Fruit fly (Drosophila melanogaster): ENCODE measurements around the gene lft.

lft gene

dm6 chr2L:10375464-10376236 lies 11.4 kb downstream of the lft start, which contains the start of the genes CG33303 and dpr19 (continued):
- TF ChIP-seq kni (GFP tag; optimal IDR thresholded peaks at IDR 0.05) (no peak), CG8478 (optimal IDR thresholded peaks at IDR 0.05) (no peak), ken (GFP tag; IDR thresholded peaks at IDR 0.05) (no peak; the same call in 2 of the 3 replicates), tna (GFP tag; IDR thresholded peaks at IDR 0.05; ENCODE audit: partially characterized antibody) (no peak), CG3847 (GFP tag; IDR thresholded peaks at IDR 0.05) (peak; percentile 41; the same call in 1 of the 2 replicates), CTCF (GFP tag; optimal IDR thresholded peaks at IDR 0.05) (peak; percentile 15), CG5245 (GFP tag; optimal IDR thresholded peaks at IDR 0.05) (no peak), CG6689 (GFP tag; IDR thresholded peaks at IDR 0.05) (peak; percentile 68), hkb (optimal IDR thresholded peaks at IDR 0.05) (no peak), hkb (GFP tag; IDR thresholded peaks at IDR 0.05) (peak; percentile 78), z (GFP tag; IDR thresholded peaks at IDR 0.05) (no peak), CG12299 (tag; optimal IDR thresholded peaks at IDR 0.05) (peak; percentile 81), zfh1 (GFP tag; IDR thresholded peaks at IDR 0.05) (0 out of 3 replicates have a peak, but pooled peaks have one; percentile 31), slou (GFP tag; optimal IDR thresholded peaks at IDR 0.05) (peak; percentile 20), trem (tag; optimal IDR thresholded peaks at IDR 0.05) (peak; percentile 89), Doc3 (GFP tag; IDR thresholded peaks at IDR 0.05; ENCODE audit: partially characterized antibody) (no peak), CG15269 (tag; optimal IDR thresholded peaks at IDR 0.05) (peak; percentile 87), sob (GFP tag; IDR thresholded peaks at IDR 0.05) (peak; percentile 29; the same call in 1 of the 2 replicates), ewg (GFP tag; optimal IDR thresholded peaks at IDR 0.05) (peak; percentile 31), Xbp1 (GFP tag; optimal IDR thresholded peaks at IDR 0.05) (peak; percentile 76), CG11696 (GFP tag; IDR thresholded peaks at IDR 0.05) (peak; percentile 63; the same call in 1 of the 2 replicates), CG18764 (GFP tag; optimal IDR thresholded peaks at IDR 0.05) (peak; percentile 51), Hmr (GFP tag; optimal IDR thresholded peaks at IDR 0.05) (peak; percentile 85), Dek (tag; optimal IDR thresholded peaks at IDR 0.05) (peak; percentile 83), her (GFP tag; optimal IDR thresholded peaks at IDR 0.05) (no peak), CG9727 (GFP tag; optimal IDR thresholded peaks at IDR 0.05) (peak; percentile 83), danr (GFP tag; IDR thresholded peaks at IDR 0.05) (no peak), sc (optimal IDR thresholded peaks at IDR 0.05) (no peak), sc (GFP tag; optimal IDR thresholded peaks at IDR 0.05) (peak; percentile 33), CG17385 (GFP tag; optimal IDR thresholded peaks at IDR 0.05) (peak; percentile 74), HLH3B (GFP tag; IDR thresholded peaks at IDR 0.05) (peak; percentile 38; the same call in 1 of the 2 replicates), Rfx (GFP tag; IDR thresholded peaks at IDR 0.05) (peak; percentile 72), crol (GFP tag; IDR thresholded peaks at IDR 0.05) (no peak), CG6175 (GFP tag; IDR thresholded peaks at IDR 0.05) (no peak), CG10462 (GFP tag; optimal IDR thresholded peaks at IDR 0.05) (peak; percentile 20), Awh (GFP tag; IDR thresholded peaks at IDR 0.05) (peak; percentile 73), CG16863 (GFP tag; optimal IDR thresholded peaks at IDR 0.05) (no peak), pros (GFP tag; optimal IDR thresholded peaks at IDR 0.05) (peak; percentile 26), dpn (GFP tag; optimal IDR thresholded peaks at IDR 0.05) (peak in 1 of 2 experiments; percentile 50), CG7271 (tag; optimal IDR thresholded peaks at IDR 0.05) (peak; percentile 73), Lpt (GFP tag; optimal IDR thresholded peaks at IDR 0.05) (no peak), CG6254 (GFP tag; optimal IDR thresholded peaks at IDR 0.05) (peak; percentile 38), CG3281 (GFP tag; optimal IDR thresholded peaks at IDR 0.05) (peak; percentile 70), fd96Cb (tag; optimal IDR thresholded peaks at IDR 0.05) (peak; percentile 66), jing (GFP tag; optimal IDR thresholded peaks at IDR 0.05) (no peak), lbe (GFP tag; optimal IDR thresholded peaks at IDR 0.05) (peak; percentile 39), CG9437 (GFP tag; optimal IDR thresholded peaks at IDR 0.05) (peak; percentile 75), CG18262 (tag; optimal IDR thresholded peaks at IDR 0.05) (peak; percentile 89), gro (GFP tag; optimal IDR thresholded peaks at IDR 0.05) (peak; percentile 50), schlank (tag; optimal IDR thresholded peaks at IDR 0.05) (peak; percentile 2), CG10654 (GFP tag; optimal IDR thresholded peaks at IDR 0.05) (peak; percentile 29)

Data from whole organism, embryonic.